Worm (Caenorhabditis elegans): ENCODE data around the gene F38E11.9.

Gene F38E11.9

DNA sequence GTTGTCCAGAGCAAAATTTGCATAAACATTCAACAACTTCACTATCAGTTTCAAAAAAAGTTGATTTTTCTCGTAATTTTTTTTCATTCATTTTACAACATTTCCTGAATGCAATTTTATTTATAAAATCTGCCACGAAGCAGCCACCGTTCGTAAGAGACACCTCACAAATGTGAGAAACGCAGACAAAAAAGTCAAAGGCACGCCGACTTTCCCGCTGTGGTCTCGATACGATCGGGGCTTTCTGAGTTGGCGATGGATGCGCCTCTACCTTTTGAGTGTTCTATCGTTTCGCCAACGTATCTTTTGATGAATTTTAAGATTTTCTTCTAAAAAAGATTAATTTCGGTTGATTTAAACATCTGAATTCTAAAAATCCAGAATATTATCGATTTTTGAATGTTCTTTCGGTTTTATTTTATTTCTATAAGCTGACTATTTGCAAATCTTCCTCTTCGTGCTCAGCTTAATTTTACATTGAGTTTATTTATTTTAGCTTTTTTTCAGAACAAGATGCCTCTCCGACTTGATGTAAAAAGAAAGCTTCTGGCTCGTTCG is 15.5 kb upstream of the F38E11.9 start, which contains the start of gene copb-2:
Gene copb-2 (plus strand): TSS at position 508 of the 558 bp plus-strand sequence.
- TF ChIP-seq ceh-79 (tag; optimal IDR thresholded peaks at IDR 0.05) (no peak), F33H1.4 (GFP tag; IDR thresholded peaks at IDR 0.05) (peak; percentile 88), ekl-4 (GFP tag; IDR thresholded peaks at IDR 0.05) (0 out of 2 replicates have a peak, but pooled peaks have one; percentile 10), bed-1 (GFP tag; IDR thresholded peaks at IDR 0.05) (no peak), ccch-3 (GFP tag; optimal IDR thresholded peaks at IDR 0.05) (no peak), sdz-38 (tag; optimal IDR thresholded peaks at IDR 0.05) (no peak), madf-6 (GFP tag; IDR thresholded peaks at IDR 0.05) (no peak), ceh-27 (GFP tag; optimal IDR thresholded peaks at IDR 0.05) (no peak), unc-130 (GFP tag; optimal IDR thresholded peaks at IDR 0.05) (no peak), snpc-4 (GFP tag; optimal IDR thresholded peaks at IDR 0.05) (peak; percentile 13), snpc-4 (tag; optimal IDR thresholded peaks at IDR 0.05) (peak; percentile 70 to 80 (median 75)), ceh-58 (GFP tag; IDR thresholded peaks at IDR 0.05) (no peak), hmg-20 (GFP tag; IDR thresholded peaks at IDR 0.05) (0 out of 2 replicates have a peak, but pooled peaks have one; percentile 21), T26A5.8 (tag; optimal IDR thresholded peaks at IDR 0.05) (no peak), tbp1 (GFP tag; optimal IDR thresholded peaks at IDR 0.05) (peak; percentile 52), tbx-9 (tag; optimal IDR thresholded peaks at IDR 0.05; ENCODE audit: borderline replicate concordance) (no peak), C06A6.2 (GFP tag; conservative IDR thresholded peaks at IDR 0.05) (no peak), lsl-1 (GFP tag; optimal IDR thresholded peaks at IDR 0.05) (peak; percentile 37), nfya-1 (tag; optimal IDR thresholded peaks at IDR 0.05; ENCODE audit: borderline replicate concordance, insufficient read depth) (no peak), attf-5 (GFP tag; optimal IDR thresholded peaks at IDR 0.05) (peak; percentile 63), snpc-1.1 (tag; optimal IDR thresholded peaks at IDR 0.05; ENCODE audit: insufficient read depth) (peak; percentile 79), ceh-91 (GFP tag; IDR thresholded peaks at IDR 0.05) (no peak), lin-35 (GFP tag; optimal IDR thresholded peaks at IDR 0.05) (peak in 1 of 3 experiments; percentile 52), F55B11.4 (tag; optimal IDR thresholded peaks at IDR 0.05; ENCODE audit: borderline replicate concordance, insufficient read depth) (no peak), D2030.7 (GFP tag; IDR thresholded peaks at IDR 0.05) (no peak), bed-2 (GFP tag; IDR thresholded peaks at IDR 0.05) (no peak), pbrm-1 (GFP tag; IDR thresholded peaks at IDR 0.05) (peak; percentile 59; the same call in 1 of the 2 replicates), nhr-80 (tag; optimal IDR thresholded peaks at IDR 0.05) (peak; percentile 16), lir-1 (GFP tag; conservative IDR thresholded peaks at IDR 0.05) (no peak), zfh-2 (GFP tag; conservative IDR thresholded peaks at IDR 0.05) (no peak), B0035.1 (tag; optimal IDR thresholded peaks at IDR 0.05) (no peak), lin-26 (GFP tag; IDR thresholded peaks at IDR 0.05) (no peak), lsy-27 (tag; optimal IDR thresholded peaks at IDR 0.05; ENCODE audit: borderline replicate concordance, insufficient read depth) (no peak), ZK185.1 (tag; optimal IDR thresholded peaks at IDR 0.05; ENCODE audit: poor library complexity, severe bottlenecking) (peak; percentile 38), hmg-1.2 (GFP tag; IDR thresholded peaks at IDR 0.05) (peak; percentile 89), cebp-1 (GFP tag; IDR thresholded peaks at IDR 0.05) (no peak), cebp-1 (tag; optimal IDR thresholded peaks at IDR 0.05) (no peak), dpl-1 (GFP tag; optimal IDR thresholded peaks at IDR 0.05) (peak; percentile 10), xnd-1 (tag; optimal IDR thresholded peaks at IDR 0.05) (no peak), tlf-1 (GFP tag; optimal IDR thresholded peaks at IDR 0.05) (no peak), hsf-1 (GFP tag; IDR thresholded peaks at IDR 0.05) (no peak), Y53F4B.3 (GFP tag; IDR thresholded peaks at IDR 0.05) (no peak), B0261.1 (tag; optimal IDR thresholded peaks at IDR 0.05) (no peak), T07F8.4 (tag; optimal IDR thresholded peaks at IDR 0.05) (no peak), let-607 (tag; optimal IDR thresholded peaks at IDR 0.05) (peak; percentile 90 to 94), snpc-3.4 (tag; optimal IDR thresholded peaks at IDR 0.05) (peak; percentile 38)
